Worm (Caenorhabditis elegans) whole organism, L3 larva: ENCODE data around the gene gipc-2.

Experiments used
- R02D3.7 ChIP-seq: fragments of 150-350 bp; optimal IDR thresholded peaks from 2 replicates; lab custom pipeline; 2014; ENCODE audit warnings: missing biosample characterization, missing genetic modification characterization
- aly-2 ChIP-seq: fragments of 150-350 bp; optimal IDR thresholded peaks from 2 replicates; lab custom pipeline; 2014; ENCODE audit warnings: missing biosample characterization, missing genetic modification characterization
- ama-1 ChIP-seq: fragments of 150-350 bp; optimal IDR thresholded peaks from 2 replicates; lab custom pipeline; 2018
- ceh-16 ChIP-seq: sonication (generic microtip); optimal IDR thresholded peaks from 2 replicates; lab custom pipeline; 2017; ENCODE audit warnings: missing biosample characterization, missing genetic modification characterization
- ceh-28 ChIP-seq: fragments of 150-350 bp; optimal IDR thresholded peaks from 2 replicates; lab custom pipeline; 2014; ENCODE audit warnings: missing biosample characterization, missing genetic modification reagents, missing genetic modification characterization
- ceh-82 ChIP-seq: fragments of 150-350 bp; optimal IDR thresholded peaks from 2 replicates; lab custom pipeline; 2014; ENCODE audit warnings: missing biosample characterization, missing genetic modification characterization
- ceh-9 ChIP-seq: sonication (generic microtip); optimal IDR thresholded peaks from 2 replicates; lab custom pipeline; 2018; ENCODE audit warnings: missing biosample characterization, missing genetic modification characterization
- daf-12 ChIP-seq: fragments of 150-350 bp; optimal IDR thresholded peaks from 2 replicates; lab custom pipeline; 2014; ENCODE audit warnings: missing biosample characterization, missing genetic modification reagents, missing genetic modification characterization
- egl-27 ChIP-seq: sonication (generic microtip); optimal IDR thresholded peaks from 4 replicates; lab custom pipeline; 2017; ENCODE audit warnings: missing biosample characterization, missing genetic modification reagents, missing genetic modification characterization
- egl-5 ChIP-seq: fragments of 150-350 bp; optimal IDR thresholded peaks from 2 replicates; lab custom pipeline; 2017; ENCODE audit warnings: missing biosample characterization, missing genetic modification reagents, missing genetic modification characterization, inconsistent platforms
- elt-1 ChIP-seq: fragments of 150-350 bp; optimal IDR thresholded peaks from 2 replicates; lab custom pipeline; 2014; ENCODE audit warnings: missing biosample characterization, missing genetic modification characterization
- elt-2 ChIP-seq: sonication (generic microtip); optimal IDR thresholded peaks from 2 replicates; lab custom pipeline; 2016; ENCODE audit warnings: missing genetic modification reagents, mild to moderate bottlenecking, missing genetic modification characterization, missing compliant biosample characterization
- elt-3 ChIP-seq, 3 experiments: fragments of 150-350 bp in 1 of 3; sonication (generic microtip) in 2 of 3; optimal IDR thresholded peaks; 2 replicates in 2 of 3; 4 replicates in 1 of 3; lab custom pipeline; 2014 to 2017; ENCODE audit warnings: missing biosample characterization in 3 of 3, missing genetic modification characterization in 3 of 3
- eor-1 ChIP-seq, 2 experiments: fragments of 150-350 bp; optimal IDR thresholded peaks; 2 replicates each; lab custom pipeline; 2014 to 2018; ENCODE audit warnings: missing biosample characterization in 2 of 2, missing genetic modification characterization in 2 of 2
- fkh-10 ChIP-seq: sonication (generic microtip); optimal IDR thresholded peaks from 2 replicates; lab custom pipeline; 2017; ENCODE audit warnings: missing biosample characterization, missing genetic modification reagents, missing genetic modification characterization
- fkh-2 ChIP-seq: fragments of 150-350 bp; optimal IDR thresholded peaks from 2 replicates; lab custom pipeline; 2014; ENCODE audit warnings: missing biosample characterization, missing genetic modification reagents, missing genetic modification characterization
- fos-1 ChIP-seq: fragments of 150-350 bp; optimal IDR thresholded peaks from 2 replicates; lab custom pipeline; 2014; ENCODE audit warnings: missing biosample characterization, missing genetic modification characterization
- hmg-11 ChIP-seq: sonication (generic microtip); optimal IDR thresholded peaks from 2 replicates; lab custom pipeline; 2016; ENCODE audit warnings: missing genetic modification characterization, missing compliant biosample characterization
- lin-15B ChIP-seq: fragments of 150-350 bp; optimal IDR thresholded peaks from 2 replicates; lab custom pipeline; 2014; ENCODE audit warnings: missing biosample characterization, missing genetic modification characterization
- lin-39 ChIP-seq: fragments of 150-350 bp; optimal IDR thresholded peaks from 2 replicates; lab custom pipeline; 2018; ENCODE audit warnings: missing biosample characterization, missing genetic modification reagents, missing genetic modification characterization
- lsy-12 ChIP-seq: sonication (generic microtip); optimal IDR thresholded peaks from 2 replicates; lab custom pipeline; 2016; ENCODE audit warnings: mild to moderate bottlenecking, missing genetic modification characterization, missing compliant biosample characterization
- mml-1 ChIP-seq: fragments of 150-350 bp; sonication (generic microtip); optimal IDR thresholded peaks from 3 replicates; lab custom pipeline; 2014; ENCODE audit warnings: missing biosample characterization, missing genetic modification characterization
- nfya-1 ChIP-seq: sonication (generic microtip); optimal IDR thresholded peaks from 2 replicates; lab custom pipeline; 2017; ENCODE audit warnings: missing genetic modification characterization, mild to moderate bottlenecking, missing compliant biosample characterization, antibody characterized with exemption, moderate library complexity; ENCODE audit not compliant: insufficient read depth
- nhr-11 ChIP-seq: fragments of 150-350 bp; optimal IDR thresholded peaks from 2 replicates; lab custom pipeline; 2014; ENCODE audit warnings: missing biosample characterization, missing genetic modification characterization
- nhr-23 ChIP-seq: fragments of 150-350 bp; optimal IDR thresholded peaks from 2 replicates; lab custom pipeline; 2014; ENCODE audit warnings: missing biosample characterization, missing genetic modification reagents, missing genetic modification characterization
- nhr-25 ChIP-seq: sonication (generic microtip); optimal IDR thresholded peaks from 2 replicates; lab custom pipeline; 2017; ENCODE audit warnings: missing biosample characterization, missing genetic modification characterization
- nhr-28 ChIP-seq: fragments of 150-350 bp; optimal IDR thresholded peaks from 2 replicates; lab custom pipeline; 2014; ENCODE audit warnings: missing biosample characterization, missing genetic modification characterization
- nhr-43 ChIP-seq: sonication (generic microtip); optimal IDR thresholded peaks from 2 replicates; lab custom pipeline; 2016; ENCODE audit warnings: mild to moderate bottlenecking, missing genetic modification characterization, missing compliant biosample characterization; ENCODE audit not compliant: poor library complexity, severe bottlenecking
- nhr-67 ChIP-seq: fragments of 150-350 bp; optimal IDR thresholded peaks from 2 replicates; lab custom pipeline; 2014; ENCODE audit warnings: missing biosample characterization, missing genetic modification characterization
- nhr-77 ChIP-seq: fragments of 150-350 bp; optimal IDR thresholded peaks from 2 replicates; lab custom pipeline; 2014; ENCODE audit warnings: missing biosample characterization, missing genetic modification characterization
- pqm-1 ChIP-seq: fragments of 150-350 bp; optimal IDR thresholded peaks from 2 replicates; lab custom pipeline; 2017; ENCODE audit warnings: missing biosample characterization, missing genetic modification characterization, inconsistent platforms
- skn-1 ChIP-seq: fragments of 150-350 bp; optimal IDR thresholded peaks from 2 replicates; lab custom pipeline; 2014; ENCODE audit warnings: missing biosample characterization, missing genetic modification characterization
- snpc-4 ChIP-seq: fragments of 150-350 bp; optimal IDR thresholded peaks from 2 replicates; lab custom pipeline; 2014; ENCODE audit warnings: missing biosample characterization, missing genetic modification characterization
- tbx-2 ChIP-seq: sonication (generic microtip); optimal IDR thresholded peaks from 2 replicates; lab custom pipeline; 2016; ENCODE audit warnings: mild to moderate bottlenecking, missing genetic modification characterization, missing compliant biosample characterization
- unc-62 ChIP-seq: fragments of 150-350 bp; sonication (generic microtip); optimal IDR thresholded peaks from 4 replicates; lab custom pipeline; 2014; ENCODE audit warnings: missing biosample characterization, missing genetic modification reagents, missing genetic modification characterization
- zag-1 ChIP-seq: fragments of 150-350 bp; optimal IDR thresholded peaks from 2 replicates; lab custom pipeline; 2014; ENCODE audit warnings: missing biosample characterization, missing genetic modification characterization
- ztf-11 ChIP-seq: fragments of 150-350 bp; optimal IDR thresholded peaks from 2 replicates; lab custom pipeline; 2014; ENCODE audit warnings: missing biosample characterization, missing genetic modification characterization
- ztf-4 ChIP-seq: fragments of 150-350 bp; optimal IDR thresholded peaks from 2 replicates; lab custom pipeline; 2014; ENCODE audit warnings: missing biosample characterization, missing genetic modification characterization

The gipc-2 gene

DNA sequence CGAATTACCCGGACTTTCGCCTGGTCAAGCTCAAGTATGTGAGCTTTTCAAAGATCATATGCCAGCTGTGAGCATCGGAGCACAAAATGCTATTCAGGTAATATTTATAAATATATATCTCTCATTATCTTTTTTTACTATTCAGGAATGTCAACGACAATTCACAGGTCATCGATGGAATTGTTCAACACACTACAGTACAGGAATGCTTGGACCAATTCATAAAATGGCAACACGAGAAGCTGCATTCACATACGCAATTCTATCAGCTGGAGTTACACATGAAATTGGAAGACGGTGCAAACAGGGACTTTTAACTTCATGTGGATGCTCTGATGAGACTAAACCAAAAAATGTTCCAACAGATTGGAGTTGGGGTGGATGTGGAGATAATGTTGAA lies 40.8 kb upstream of the gipc-2 start:
- TF ChIP-seq nhr-11 (tag; lab: Kevin White, UChicago) (no peak), nhr-77 (tag; lab: Kevin White, UChicago) (no peak), lsy-12 (tag; lab: Kevin White, UChicago) (no peak), tbx-2 (tag; lab: Kevin White, UChicago) (no peak), ceh-82 (tag; lab: Kevin White, UChicago) (no peak)
- TF ChIP-seq, all 47 proteins: peak for 0

DNA sequence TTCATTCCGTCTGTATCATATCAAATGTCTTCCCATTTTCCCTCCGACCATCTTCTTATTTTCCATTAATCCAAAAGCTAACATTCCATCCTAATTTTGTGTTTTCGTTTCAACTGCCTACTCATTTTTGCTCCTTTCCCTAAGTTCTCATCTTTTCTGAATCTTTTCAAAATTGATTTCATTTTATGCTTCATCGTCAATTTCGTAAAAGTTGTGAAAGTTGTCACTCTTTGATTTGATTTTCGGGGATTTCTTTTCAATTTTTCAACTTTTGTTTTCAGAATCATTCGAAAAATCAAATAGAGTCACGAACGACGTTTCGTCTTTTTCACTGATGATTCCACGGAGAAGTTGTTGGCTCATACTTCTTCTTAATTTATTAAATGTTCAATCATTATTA lies 40.1 kb upstream of the gipc-2 start, which contains the start of gene cwn-2:
Gene cwn-2 (plus strand): TSS at position 276 of the 400 bp plus-strand sequence.
- TF ChIP-seq fkh-10 (GFP tag; lab: Kevin White, UChicago) (peak; percentile 94), nfya-1 (tag; lab: Kevin White, UChicago) (no peak), lsy-12 (tag; lab: Kevin White, UChicago) (no peak), ceh-28 (no peak), aly-2 (tag; lab: Kevin White, UChicago) (no peak)

DNA sequence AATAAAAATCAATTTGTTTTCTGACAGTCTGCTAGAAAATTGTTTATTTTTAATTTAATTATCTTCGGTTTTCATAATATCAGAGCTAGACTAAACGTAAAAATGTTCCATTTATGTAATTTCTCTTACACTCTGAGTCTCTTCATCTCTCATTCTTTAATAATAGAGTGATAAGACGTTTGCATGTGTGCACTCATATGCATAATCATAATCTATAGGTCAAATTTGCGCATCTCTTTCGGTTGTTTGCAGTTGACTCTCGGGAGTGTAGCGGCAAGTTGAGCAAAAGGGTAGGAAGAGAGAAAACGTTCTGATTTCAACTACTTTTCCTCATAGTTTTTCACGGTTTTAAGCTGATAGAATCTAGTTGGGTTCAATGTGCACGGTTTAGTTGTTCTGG lies 39.0 kb upstream of the gipc-2 start:
- TF ChIP-seq ceh-9 (tag; lab: Kevin White, UChicago) = no peak
- TF ChIP-seq lin-15B (tag; lab: Kevin White, UChicago) = no peak
- no peak for TF ChIP-seq mml-1
- TF ChIP-seq pqm-1 (tag; lab: Kevin White, UChicago) = peak; percentile 10
- no peak for TF ChIP-seq unc-62 (GFP tag; lab: Kevin White, UChicago)
- TF ChIP-seq nfya-1 (tag; lab: Kevin White, UChicago) = no peak
- no peak for TF ChIP-seq lsy-12 (tag; lab: Kevin White, UChicago)
- no peak for TF ChIP-seq nhr-11 (tag; lab: Kevin White, UChicago)
- no peak for TF ChIP-seq nhr-25 (tag; lab: Kevin White, UChicago)
- no peak for TF ChIP-seq aly-2 (tag; lab: Kevin White, UChicago)
- no peak for TF ChIP-seq ztf-4 (tag; lab: Kevin White, UChicago)
- TF ChIP-seq egl-27 = no peak
- TF ChIP-seq elt-1 (tag; lab: Kevin White, UChicago) = no peak
- no peak for TF ChIP-seq ceh-16 (tag; lab: Kevin White, UChicago)
- no peak for TF ChIP-seq egl-5 (tag; lab: Kevin White, UChicago)
- TF ChIP-seq elt-2 (tag; lab: Kevin White, UChicago) = peak; percentile 44

DNA sequence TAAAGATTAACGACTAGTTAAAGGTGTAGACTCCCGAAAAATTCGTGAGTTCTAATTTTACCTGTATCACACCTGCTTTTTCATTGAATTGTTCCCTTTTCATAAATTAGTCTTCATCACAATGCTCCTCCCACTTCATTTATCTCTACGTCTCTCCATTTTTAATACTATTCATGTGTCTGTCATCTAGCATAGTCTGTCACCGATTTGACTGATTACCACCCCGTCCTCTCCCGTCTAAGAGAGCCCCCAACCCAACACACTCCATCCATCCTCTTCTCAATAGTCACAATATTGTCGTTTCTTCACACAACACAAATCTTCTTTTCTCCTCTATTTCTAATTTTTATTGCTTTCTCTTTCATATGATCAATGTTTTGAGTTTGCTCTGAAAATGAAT lies 37.7 kb upstream of the gipc-2 start:
- peak; percentile 36 for TF ChIP-seq unc-62 (GFP tag; lab: Kevin White, UChicago)
- peak; percentile 74 for TF ChIP-seq lin-39 (tag; lab: Kevin White, UChicago)
- TF ChIP-seq elt-3 (tag; optimal IDR thresholded peaks at IDR 0.05; lab: Kevin White, UChicago) = no peak

DNA sequence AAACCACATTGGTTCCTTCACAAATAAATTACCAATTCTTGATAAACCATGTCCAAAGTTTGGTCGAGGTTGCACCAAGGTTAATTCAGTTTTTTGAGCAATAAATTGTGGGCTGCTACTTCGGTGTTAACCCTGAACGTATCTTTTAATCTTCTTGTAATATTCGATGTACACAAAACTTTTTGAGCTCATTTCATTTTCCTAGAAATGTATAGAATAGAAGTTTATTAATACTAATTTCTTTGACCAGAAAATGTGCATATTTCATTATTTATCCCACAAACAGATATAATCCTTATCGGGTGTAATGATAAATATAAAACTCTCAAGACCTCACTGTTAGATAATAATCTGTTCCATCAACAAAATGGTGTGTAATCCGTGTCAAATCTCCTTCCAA lies 36.5 kb upstream of the gipc-2 start:
- TF ChIP-seq R02D3.7 (tag; lab: Kevin White, UChicago) (no peak), nhr-23 (no peak), ceh-16 (tag; lab: Kevin White, UChicago) (no peak), unc-62 (GFP tag; lab: Kevin White, UChicago) (no peak)

DNA sequence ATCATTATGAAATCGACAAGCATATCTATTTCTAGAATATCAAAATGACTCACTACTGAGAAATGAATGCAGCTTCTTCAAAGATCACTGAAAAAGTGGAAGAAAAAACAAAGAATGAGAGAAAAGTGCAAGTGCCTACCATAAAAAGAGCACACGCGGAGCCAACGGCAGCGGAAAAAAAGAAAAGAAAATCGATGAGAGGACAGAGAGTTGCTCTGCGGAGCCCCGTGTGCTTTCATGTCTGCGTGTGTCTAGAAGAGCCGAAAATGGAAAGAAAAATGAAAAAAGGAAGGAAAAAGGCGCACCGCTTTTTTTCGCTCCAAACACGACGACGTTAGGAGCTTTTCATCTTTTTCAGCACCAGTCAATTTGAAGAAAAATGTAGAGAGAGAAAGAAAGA lies 35.3 kb upstream of the gipc-2 start, which contains the start of gene ipla-7:
Gene ipla-7 (minus strand): TSS at position 122 of the 400 bp plus-strand sequence.
- TF ChIP-seq unc-62 (GFP tag; lab: Kevin White, UChicago) (no peak), elt-2 (tag; lab: Kevin White, UChicago) (peak; percentile 14), skn-1 (tag; lab: Kevin White, UChicago) (no peak), ceh-16 (tag; lab: Kevin White, UChicago) (no peak), fos-1 (tag; lab: Kevin White, UChicago) (no peak), lin-15B (tag; lab: Kevin White, UChicago) (peak; percentile 12), fkh-10 (GFP tag; lab: Kevin White, UChicago) (peak; percentile 73), lin-39 (tag; lab: Kevin White, UChicago) (peak; percentile 4), eor-1 (tag; optimal IDR thresholded peaks at IDR 0.05; lab: Kevin White, UChicago) (no peak), daf-12 (tag; lab: Kevin White, UChicago) (no peak), ceh-28 (no peak), aly-2 (tag; lab: Kevin White, UChicago) (no peak), snpc-4 (tag; lab: Kevin White, UChicago) (no peak), fkh-2 (no peak), ama-1 (no peak), lsy-12 (tag; lab: Kevin White, UChicago) (no peak), R02D3.7 (tag; lab: Kevin White, UChicago) (no peak), nhr-77 (tag; lab: Kevin White, UChicago) (no peak), nhr-43 (tag; lab: Kevin White, UChicago) (no peak), pqm-1 (tag; lab: Kevin White, UChicago) (peak; percentile 30), zag-1 (no peak), ztf-11 (tag; lab: Kevin White, UChicago) (no peak), hmg-11 (tag; lab: Kevin White, UChicago) (peak; percentile 73), nhr-67 (tag; lab: Kevin White, UChicago) (no peak), nhr-28 (tag; lab: Kevin White, UChicago) (no peak), nfya-1 (tag; lab: Kevin White, UChicago) (peak; percentile 67), elt-3 (tag; optimal IDR thresholded peaks at IDR 0.05; lab: Kevin White, UChicago) (no peak), mml-1 (no peak), egl-27 (no peak), nhr-11 (tag; lab: Kevin White, UChicago) (no peak)
